Worm (Caenorhabditis elegans) whole organism, L1 larva: ENCODE data around the gene tag-89.

Experiments used
- ama-1 ChIP-seq: fragments of 150-350 bp; optimal IDR thresholded peaks from 2 replicates; lab custom pipeline; 2014
- dsc-1 ChIP-seq: sonication (generic microtip); optimal IDR thresholded peaks from 2 replicates; lab custom pipeline; 2016; ENCODE audit warnings: mild to moderate bottlenecking, missing genetic modification characterization, missing compliant biosample characterization
- fos-1 ChIP-seq: fragments of 150-350 bp; optimal IDR thresholded peaks from 2 replicates; lab custom pipeline; 2014; ENCODE audit warnings: missing biosample characterization, missing genetic modification characterization
- nhr-77 ChIP-seq: fragments of 150-350 bp; optimal IDR thresholded peaks from 2 replicates; lab custom pipeline; 2014; ENCODE audit warnings: missing biosample characterization, missing genetic modification characterization
- pag-3 ChIP-seq: sonication (generic microtip); optimal IDR thresholded peaks from 2 replicates; lab custom pipeline; 2017; ENCODE audit warnings: missing genetic modification characterization, mild to moderate bottlenecking, missing compliant biosample characterization, antibody characterized with exemption, borderline replicate concordance; ENCODE audit not compliant: insufficient read depth
- skn-1 ChIP-seq: fragments of 150-350 bp; optimal IDR thresholded peaks from 2 replicates; lab custom pipeline; 2014; ENCODE audit warnings: missing biosample characterization, missing genetic modification characterization
- snu-23 ChIP-seq: sonication (generic microtip); optimal IDR thresholded peaks from 2 replicates; lab custom pipeline; 2016; ENCODE audit warnings: missing genetic modification characterization, missing compliant biosample characterization
- swsn-7 ChIP-seq: sonication (generic microtip); optimal IDR thresholded peaks from 2 replicates; lab custom pipeline; 2016; ENCODE audit warnings: missing genetic modification characterization, missing compliant biosample characterization
- tlp-1 ChIP-seq: fragments of 150-350 bp; optimal IDR thresholded peaks from 2 replicates; lab custom pipeline; 2014; ENCODE audit warnings: missing biosample characterization, missing genetic modification characterization
- zag-1 ChIP-seq: fragments of 150-350 bp; optimal IDR thresholded peaks from 2 replicates; lab custom pipeline; 2014; ENCODE audit warnings: missing biosample characterization, missing genetic modification characterization
- ztf-4 ChIP-seq: fragments of 150-350 bp; optimal IDR thresholded peaks from 2 replicates; lab custom pipeline; 2014; ENCODE audit warnings: missing biosample characterization, missing genetic modification characterization

ce11 chrIV:11352768-11353167 lies 41.6 kb upstream of the tag-89 start:
- no peak for TF ChIP-seq ztf-4 (tag; lab: Kevin White, UChicago)
- no peak for TF ChIP-seq dsc-1 (tag; lab: Kevin White, UChicago)
- TF ChIP-seq pag-3 (tag; lab: Kevin White, UChicago): no peak
- no peak for TF ChIP-seq snu-23
- no peak for TF ChIP-seq tlp-1 (tag; lab: Kevin White, UChicago)
- no peak for TF ChIP-seq nhr-77 (tag; lab: Kevin White, UChicago)
- no peak for TF ChIP-seq ama-1 (lab: Kevin White, UChicago)
- TF ChIP-seq zag-1: no peak
- TF ChIP-seq swsn-7: no peak
- TF ChIP-seq skn-1 (tag; lab: Kevin White, UChicago): no peak
- TF ChIP-seq fos-1 (tag; lab: Kevin White, UChicago): no peak
